Worm (Caenorhabditis elegans) whole organism, midembryonic: ENCODE results near the gene C54D2.6.

Source experiments
- T22C8.4 ChIP-seq: fragments of 200-800 bp; sonication (Bioruptor generic); IDR thresholded peaks from 2 replicates; pipeline ENCODE4 v1.3.6; 2022; ENCODE audit warnings: missing genetic modification characterization, missing compliant biosample characterization
- cog-1 ChIP-seq: sonication (generic microtip); optimal IDR thresholded peaks from 2 replicates; lab custom pipeline; 2016; ENCODE audit warnings: missing genetic modification characterization, missing compliant biosample characterization
- flt-1 ChIP-seq: fragments of 200-800 bp; sonication (Bioruptor generic); IDR thresholded peaks from 2 replicates; pipeline ENCODE4 v1.3.6; 2022; ENCODE audit warnings: missing genetic modification characterization, missing compliant biosample characterization
- klf-2 ChIP-seq: fragments of 200-800 bp; sonication (Bioruptor generic); conservative IDR thresholded peaks from 2 replicates; pipeline ENCODE4 v1.3.6; 2022; ENCODE audit warnings: missing genetic modification reagents, missing genetic modification characterization, missing compliant biosample characterization
- med-1 ChIP-seq: sonication (generic microtip); optimal IDR thresholded peaks from 2 replicates; lab custom pipeline; 2017; ENCODE audit warnings: missing genetic modification characterization, mild to moderate bottlenecking, missing compliant biosample characterization, antibody characterized with exemption, missing genetic modification reagents; ENCODE audit not compliant: insufficient read depth
- ref-1 ChIP-seq: fragments of 200-800 bp; sonication (Bioruptor generic); conservative IDR thresholded peaks from 2 replicates; pipeline ENCODE4 v1.3.6; 2022; ENCODE audit warnings: missing genetic modification reagents, missing genetic modification characterization, missing compliant biosample characterization
- tab-1 ChIP-seq: fragments of 200-800 bp; sonication (Bioruptor generic); IDR thresholded peaks from 2 replicates; pipeline ENCODE4 v1.3.6; 2022; ENCODE audit warnings: missing genetic modification characterization, missing compliant biosample characterization
- ztf-23 ChIP-seq: fragments of 200-800 bp; sonication (Bioruptor generic); IDR thresholded peaks from 2 replicates; pipeline ENCODE4 v1.3.6; 2022; ENCODE audit warnings: missing genetic modification reagents, missing genetic modification characterization, missing compliant biosample characterization
- ztf-29 ChIP-seq: fragments of 200-800 bp; sonication (Bioruptor generic); IDR thresholded peaks from 2 replicates; pipeline ENCODE4 v1.3.6; 2022; ENCODE audit warnings: missing genetic modification reagents, missing genetic modification characterization, missing compliant biosample characterization

The C54D2.6 gene

ce11 chrX:7817555-7817954 is 29.8 kb downstream of the C54D2.6 start:
- TF ChIP-seq klf-2 (no peak), T22C8.4 (GFP tag; lab: Robert Waterston, UW) (no peak), cog-1 (no peak), ref-1 (GFP tag; lab: Robert Waterston, UW) (no peak), tab-1 (GFP tag; lab: Robert Waterston, UW) (no peak), ztf-23 (no peak)

ce11 chrX:7816434-7816974 is 30.8 kb downstream of the C54D2.6 start, which contains the start of the genes sek-1 and R03G5.6:
Gene sek-1 (plus strand): TSS chrX:7816734.
Gene R03G5.6 (minus strand): TSS chrX:7816924.
- TF ChIP-seq ztf-23, result no peak
- no peak for TF ChIP-seq klf-2
- TF ChIP-seq flt-1 (GFP tag; lab: Robert Waterston, UW), result no peak
- TF ChIP-seq tab-1 (GFP tag; lab: Robert Waterston, UW), result no peak
- TF ChIP-seq med-1 (GFP tag; lab: Kevin White, UChicago), result no peak
- TF ChIP-seq ref-1 (GFP tag; lab: Robert Waterston, UW), result no peak
- TF ChIP-seq cog-1, result no peak
- no peak for TF ChIP-seq ztf-29 (GFP tag; lab: Robert Waterston, UW)
- no peak for TF ChIP-seq T22C8.4 (GFP tag; lab: Robert Waterston, UW)

DNA sequence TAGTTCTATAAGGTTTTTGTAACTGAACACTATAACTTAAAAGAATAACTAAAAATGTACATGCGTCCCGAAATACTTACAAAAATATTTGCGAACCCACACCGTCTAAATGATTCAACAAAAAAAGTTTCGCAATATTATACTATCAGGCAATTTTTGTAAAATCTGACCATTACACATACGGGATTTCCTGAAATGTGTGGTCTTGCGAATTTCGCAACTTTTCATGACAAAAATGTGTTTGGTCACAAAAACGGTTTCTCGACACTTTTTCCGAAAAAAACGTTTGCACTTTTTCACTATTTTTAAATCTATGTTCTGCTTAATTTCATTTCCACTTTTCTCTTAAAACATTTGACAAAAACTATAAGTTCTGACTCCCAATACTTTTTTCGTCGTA is 32.1 kb downstream of the C54D2.6 start:
- TF ChIP-seq ztf-29 (GFP tag; lab: Robert Waterston, UW) (no peak), flt-1 (GFP tag; lab: Robert Waterston, UW) (no peak), ztf-23 (no peak), tab-1 (GFP tag; lab: Robert Waterston, UW) (no peak), med-1 (GFP tag; lab: Kevin White, UChicago) (no peak), klf-2 (no peak), ref-1 (GFP tag; lab: Robert Waterston, UW) (no peak), cog-1 (no peak), T22C8.4 (GFP tag; lab: Robert Waterston, UW) (no peak)

- no peak for TF ChIP-seq med-1 (GFP tag; lab: Kevin White, UChicago)
Observed at ce11 chrX:7814747-7815146, 32.6 kb downstream of the C54D2.6 start.

ce11 chrX:7810991-7811390 is 36.3 kb downstream of the C54D2.6 start:
- TF ChIP-seq ztf-23, result no peak
- no peak for TF ChIP-seq T22C8.4 (GFP tag; lab: Robert Waterston, UW)
- TF ChIP-seq tab-1 (GFP tag; lab: Robert Waterston, UW), result no peak
- no peak for TF ChIP-seq cog-1
- TF ChIP-seq ztf-29 (GFP tag; lab: Robert Waterston, UW), result no peak
- no peak for TF ChIP-seq klf-2
- TF ChIP-seq flt-1 (GFP tag; lab: Robert Waterston, UW), result no peak
- no peak for TF ChIP-seq ref-1 (GFP tag; lab: Robert Waterston, UW)
- no peak for TF ChIP-seq med-1 (GFP tag; lab: Kevin White, UChicago)

ce11 chrX:7809352-7810196 is 37.7 kb downstream of the C54D2.6 start:
- TF ChIP-seq flt-1 (GFP tag; lab: Robert Waterston, UW) (peak; percentile 70; the same call in 1 of the 2 replicates), med-1 (GFP tag; lab: Kevin White, UChicago) (no peak), T22C8.4 (GFP tag; lab: Robert Waterston, UW) (no peak), cog-1 (peak; percentile 75), ztf-23 (peak; percentile 74)

DNA sequence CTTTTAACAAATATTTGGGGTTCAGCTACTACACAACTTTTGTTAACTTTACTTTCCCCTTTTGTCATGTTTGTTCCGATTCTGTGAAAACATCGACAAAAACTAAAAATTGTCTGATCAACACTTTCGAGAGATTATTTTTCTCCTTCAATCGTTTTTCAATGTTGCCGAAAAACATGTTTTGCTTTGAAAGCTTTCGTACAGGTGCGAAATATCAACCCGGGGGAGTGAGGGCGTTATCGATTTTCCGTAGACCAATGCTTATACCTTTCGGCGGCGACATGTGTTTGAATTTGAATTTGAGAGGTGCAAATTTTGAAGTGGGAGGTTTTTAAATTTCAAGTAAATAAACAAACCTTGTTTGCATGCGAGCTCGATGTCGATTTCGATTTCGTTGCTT is 38.9 kb downstream of the C54D2.6 start:
- TF ChIP-seq ztf-23, result no peak
- TF ChIP-seq cog-1, result no peak
- no peak for TF ChIP-seq T22C8.4 (GFP tag; lab: Robert Waterston, UW)
- no peak for TF ChIP-seq tab-1 (GFP tag; lab: Robert Waterston, UW)
- no peak for TF ChIP-seq ref-1 (GFP tag; lab: Robert Waterston, UW)
- TF ChIP-seq ztf-29 (GFP tag; lab: Robert Waterston, UW), result no peak
- TF ChIP-seq flt-1 (GFP tag; lab: Robert Waterston, UW), result no peak
- no peak for TF ChIP-seq med-1 (GFP tag; lab: Kevin White, UChicago)

DNA sequence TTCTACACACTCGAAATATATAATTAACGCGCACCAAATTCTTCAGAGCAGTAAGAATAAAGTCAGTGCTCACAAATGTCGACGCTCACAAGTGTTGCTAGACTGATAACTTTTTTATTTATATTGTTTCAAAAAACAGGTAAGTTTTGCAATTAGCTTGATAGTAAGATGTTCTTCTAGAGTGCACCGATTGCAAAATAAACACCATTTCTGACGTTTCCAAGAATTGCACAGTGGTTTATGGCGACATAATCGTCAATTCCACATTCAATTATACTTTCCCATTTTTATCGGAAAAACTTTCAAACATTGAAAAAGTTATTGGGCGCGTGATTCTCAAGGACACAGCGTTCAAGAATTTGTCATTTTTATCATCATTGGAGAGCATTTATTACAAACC is 46.9 kb downstream of the C54D2.6 start:
- no peak for TF ChIP-seq T22C8.4 (GFP tag; lab: Robert Waterston, UW)
- TF ChIP-seq ztf-23, result no peak
- TF ChIP-seq flt-1 (GFP tag; lab: Robert Waterston, UW), result no peak
- no peak for TF ChIP-seq med-1 (GFP tag; lab: Kevin White, UChicago)

DNA sequence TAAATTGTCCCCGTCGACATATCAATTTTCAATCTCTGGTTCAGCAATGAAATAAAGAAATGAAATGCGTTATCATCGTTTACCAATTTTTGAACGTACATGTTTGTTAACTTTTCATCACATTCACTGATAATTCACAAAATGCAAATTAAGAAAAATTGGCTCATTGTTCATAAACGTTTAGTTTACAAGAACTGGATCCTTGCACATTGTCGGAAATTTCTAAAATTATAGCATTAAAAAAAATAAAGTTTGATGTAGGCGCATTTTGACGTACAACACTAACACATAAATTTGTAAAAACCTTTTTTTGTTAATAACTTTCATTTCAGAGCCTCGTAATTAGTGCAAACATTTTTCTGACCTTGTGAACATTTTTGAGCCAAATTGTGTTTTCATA is 47.6 kb downstream of the C54D2.6 start, which contains the start of gene gpx-7:
TSS of gene gpx-7 (minus strand) at position 101 of the 400 bp plus-strand sequence.
- TF ChIP-seq flt-1 (GFP tag; lab: Robert Waterston, UW) (no peak), klf-2 (no peak), tab-1 (GFP tag; lab: Robert Waterston, UW) (no peak), ref-1 (GFP tag; lab: Robert Waterston, UW) (no peak), T22C8.4 (GFP tag; lab: Robert Waterston, UW) (no peak), ztf-23 (no peak), cog-1 (no peak), ztf-29 (GFP tag; lab: Robert Waterston, UW) (no peak), med-1 (GFP tag; lab: Kevin White, UChicago) (no peak)
